Worm (Caenorhabditis elegans): Measurements from ENCODE around the gene grl-14.

grl-14 gene

DNA sequence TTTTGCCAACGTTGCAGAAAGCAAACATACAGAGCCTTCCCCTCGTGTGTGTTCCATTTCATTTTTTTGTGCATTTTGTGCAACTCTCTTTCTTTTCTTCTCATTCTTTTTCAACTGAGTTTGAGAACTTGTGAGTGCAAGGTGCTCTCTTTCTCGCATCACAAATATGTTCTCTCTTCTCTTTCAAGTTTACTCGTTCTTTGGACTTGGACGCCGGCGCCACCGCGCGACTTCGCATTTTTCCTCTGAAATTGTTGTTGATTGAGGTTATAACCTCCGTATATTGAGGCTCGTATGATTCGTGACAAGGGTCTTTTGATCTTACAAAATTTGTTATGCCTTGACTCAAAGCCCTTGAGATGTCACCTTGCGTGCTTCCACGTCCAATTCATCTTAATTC, 48.6 kb upstream of the grl-14 start (continued):
- TF ChIP-seq tlf-1 (GFP tag; optimal IDR thresholded peaks at IDR 0.05) (no peak), K12H6.12 (tag; optimal IDR thresholded peaks at IDR 0.05) (peak; percentile 21), Y56A3A.18 (GFP tag; IDR thresholded peaks at IDR 0.05) (no peak), ets-4 (GFP tag; optimal IDR thresholded peaks at IDR 0.05) (no peak), Y53F4B.3 (GFP tag; IDR thresholded peaks at IDR 0.05) (no peak), ztf-28 (GFP tag; IDR thresholded peaks at IDR 0.05) (no peak), lin-40 (tag; optimal IDR thresholded peaks at IDR 0.05) (peak; percentile 58), dox-1 (GFP tag; IDR thresholded peaks at IDR 0.05) (peak; percentile 27; the same call in 1 of the 2 replicates), lin-54 (GFP tag; optimal IDR thresholded peaks at IDR 0.05) (peak; percentile 35), ztf-22 (GFP tag; optimal IDR thresholded peaks at IDR 0.05) (peak; percentile 15), madf-3 (GFP tag; IDR thresholded peaks at IDR 0.05) (peak; percentile 69; the same call in 1 of the 2 replicates), B0019.2 (GFP tag; conservative IDR thresholded peaks at IDR 0.05) (no peak), ztf-18 (tag; optimal IDR thresholded peaks at IDR 0.05) (no peak), pbrm-1 (GFP tag; IDR thresholded peaks at IDR 0.05) (no peak), B0336.3 (GFP tag; IDR thresholded peaks at IDR 0.05) (0 out of 2 replicates have a peak, but pooled peaks have one; percentile 33), mes-4 (tag; optimal IDR thresholded peaks at IDR 0.05) (no peak), lsy-27 (tag; optimal IDR thresholded peaks at IDR 0.05; ENCODE audit: borderline replicate concordance, insufficient read depth) (no peak), snpc-1.1 (tag; optimal IDR thresholded peaks at IDR 0.05; ENCODE audit: insufficient read depth) (no peak), zim-3 (tag; optimal IDR thresholded peaks at IDR 0.05) (no peak), snpc-3.4 (tag; optimal IDR thresholded peaks at IDR 0.05) (no peak), F23B12.7 (tag; optimal IDR thresholded peaks at IDR 0.05; ENCODE audit: insufficient read depth) (peak; percentile 71), F57C9.4 (tag; optimal IDR thresholded peaks at IDR 0.05) (no peak), nfyb-1 (GFP tag; IDR thresholded peaks at IDR 0.05) (peak; percentile 65; the same call in 1 of the 2 replicates)

DNA sequence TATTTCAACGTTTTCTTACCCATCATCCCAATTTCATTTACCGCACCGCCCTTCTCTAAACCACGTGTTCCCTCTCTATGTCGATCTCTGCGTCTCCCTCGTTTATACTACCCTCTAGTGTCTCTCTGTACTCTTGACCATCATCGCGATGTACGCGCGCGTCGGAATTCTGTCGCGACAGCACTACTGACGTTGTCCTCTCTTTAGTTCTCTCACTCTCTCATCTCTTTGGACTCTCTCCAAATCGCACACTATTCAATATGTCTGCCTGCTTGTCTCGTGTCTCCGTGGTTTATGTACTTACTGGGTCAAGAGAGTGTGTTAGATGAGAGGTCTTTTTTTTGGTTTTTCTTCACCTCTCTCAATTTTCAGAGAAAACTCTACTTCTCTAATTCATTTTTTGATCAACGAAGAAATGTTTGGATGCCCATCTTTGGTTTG, 47.1 kb upstream of the grl-14 start:
- peak; percentile 84 for TF ChIP-seq ztf-26 (tag; optimal IDR thresholded peaks at IDR 0.05)
- no peak for TF ChIP-seq snpc-3.4 (tag; optimal IDR thresholded peaks at IDR 0.05)
- TF ChIP-seq ztf-3 (GFP tag; optimal IDR thresholded peaks at IDR 0.05), result peak; percentile 11
- peak; percentile 71 for TF ChIP-seq lin-54 (GFP tag; optimal IDR thresholded peaks at IDR 0.05)
- TF ChIP-seq Y53G8AR.9 (GFP tag; conservative IDR thresholded peaks at IDR 0.05), result peak; percentile 76; the same call in 1 of the 2 replicates
- peak; percentile 53 for TF ChIP-seq ztf-18 (tag; optimal IDR thresholded peaks at IDR 0.05)
- peak; percentile 100 for TF ChIP-seq madf-10 (tag; optimal IDR thresholded peaks at IDR 0.05)
- 0 out of 2 replicates have a peak, but pooled peaks have one; percentile 16 for TF ChIP-seq madf-6 (GFP tag; IDR thresholded peaks at IDR 0.05)
- TF ChIP-seq madf-3 (GFP tag; IDR thresholded peaks at IDR 0.05), result no peak
- TF ChIP-seq gei-17 (GFP tag; optimal IDR thresholded peaks at IDR 0.05), result peak; percentile 78
- peak; percentile 70 for TF ChIP-seq B0035.1 (tag; optimal IDR thresholded peaks at IDR 0.05)
- TF ChIP-seq F49E8.2 (tag; optimal IDR thresholded peaks at IDR 0.05; ENCODE audit: insufficient read depth), result no peak
- TF ChIP-seq Y95B8A.8 (GFP tag; IDR thresholded peaks at IDR 0.05), result peak; percentile 43; the same call in 1 of the 2 replicates
- no peak for TF ChIP-seq dpl-1 (GFP tag; optimal IDR thresholded peaks at IDR 0.05)
- TF ChIP-seq cebp-1 (GFP tag; IDR thresholded peaks at IDR 0.05), result 0 out of 2 replicates have a peak, but pooled peaks have one; percentile 26
- peak; percentile 92 for TF ChIP-seq cebp-1 (tag; optimal IDR thresholded peaks at IDR 0.05)
- peak; percentile 60 for TF ChIP-seq repo-1 (tag; optimal IDR thresholded peaks at IDR 0.05)
- no peak for TF ChIP-seq nhr-179 (tag; optimal IDR thresholded peaks at IDR 0.05)
- TF ChIP-seq snpc-4 (GFP tag; optimal IDR thresholded peaks at IDR 0.05), result no peak
- peak in 3 of 4 experiments; percentile 14 to 80 (median 79) for TF ChIP-seq snpc-4 (tag; optimal IDR thresholded peaks at IDR 0.05)
- TF ChIP-seq F55B11.4 (tag; optimal IDR thresholded peaks at IDR 0.05; ENCODE audit: borderline replicate concordance, insufficient read depth), result no peak
- TF ChIP-seq cebp-2 (GFP tag; IDR thresholded peaks at IDR 0.05), result no peak
- no peak for TF ChIP-seq D2030.7 (GFP tag; IDR thresholded peaks at IDR 0.05)
- peak; percentile 78 for TF ChIP-seq mcd-1 (GFP tag; IDR thresholded peaks at IDR 0.05)
- no peak for TF ChIP-seq lag-1 (GFP tag; IDR thresholded peaks at IDR 0.05)
- TF ChIP-seq F22D6.2 (tag; optimal IDR thresholded peaks at IDR 0.05), result peak; percentile 53
- peak; percentile 96 for TF ChIP-seq lin-40 (tag; optimal IDR thresholded peaks at IDR 0.05)
- TF ChIP-seq F33H1.4 (GFP tag; IDR thresholded peaks at IDR 0.05), result no peak

Measured in whole organism, young adult.